Worm (Caenorhabditis elegans) whole organism, L4/young adult: ENCODE results near the gene nas-38.

Experiments used
- W03F9.2 ChIP-seq: fragments of 150-350 bp; optimal IDR thresholded peaks from 2 replicates; lab custom pipeline; 2014; ENCODE audit warnings: missing biosample characterization, missing genetic modification characterization
- dao-5 ChIP-seq: sonication (generic microtip); optimal IDR thresholded peaks from 2 replicates; lab custom pipeline; 2016; ENCODE audit warnings: missing genotype, missing genetic modification characterization, moderate library complexity, missing compliant biosample characterization
- him-1 ChIP-seq: sonication (generic microtip); optimal IDR thresholded peaks from 2 replicates; lab custom pipeline; 2016; ENCODE audit warnings: missing genotype, missing genetic modification reagents, missing genetic modification characterization, missing compliant biosample characterization

nas-38 gene

DNA sequence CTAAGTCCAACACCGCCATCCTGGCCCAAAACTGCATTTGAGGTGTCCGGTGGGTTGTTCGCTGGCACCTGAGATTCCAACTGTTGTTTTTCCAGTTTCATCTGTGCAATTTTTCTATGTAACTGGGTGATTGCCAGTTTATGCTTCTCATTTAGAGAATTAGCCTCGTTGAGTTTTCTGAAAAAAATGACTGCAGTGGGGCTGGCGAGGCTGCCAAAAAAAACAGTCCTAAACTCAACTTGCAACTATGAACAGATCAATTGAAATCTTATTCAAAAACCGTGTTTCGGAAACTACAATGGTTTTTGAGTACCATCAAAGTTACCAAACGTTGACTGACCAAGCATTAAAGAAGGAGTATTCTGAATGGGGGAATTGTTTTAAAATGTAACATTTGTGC is 4.1 kb upstream of the nas-38 start, which contains the start of gene F57C12.6:
F57C12.6 (minus strand) TSS at position 101 of the 400 bp plus-strand sequence.
- no peak for TF ChIP-seq dao-5 (tag; lab: Kevin White, UChicago)
- no peak for TF ChIP-seq him-1 (tag; lab: Kevin White, UChicago)
- no peak for TF ChIP-seq W03F9.2 (tag; lab: Kevin White, UChicago)

DNA sequence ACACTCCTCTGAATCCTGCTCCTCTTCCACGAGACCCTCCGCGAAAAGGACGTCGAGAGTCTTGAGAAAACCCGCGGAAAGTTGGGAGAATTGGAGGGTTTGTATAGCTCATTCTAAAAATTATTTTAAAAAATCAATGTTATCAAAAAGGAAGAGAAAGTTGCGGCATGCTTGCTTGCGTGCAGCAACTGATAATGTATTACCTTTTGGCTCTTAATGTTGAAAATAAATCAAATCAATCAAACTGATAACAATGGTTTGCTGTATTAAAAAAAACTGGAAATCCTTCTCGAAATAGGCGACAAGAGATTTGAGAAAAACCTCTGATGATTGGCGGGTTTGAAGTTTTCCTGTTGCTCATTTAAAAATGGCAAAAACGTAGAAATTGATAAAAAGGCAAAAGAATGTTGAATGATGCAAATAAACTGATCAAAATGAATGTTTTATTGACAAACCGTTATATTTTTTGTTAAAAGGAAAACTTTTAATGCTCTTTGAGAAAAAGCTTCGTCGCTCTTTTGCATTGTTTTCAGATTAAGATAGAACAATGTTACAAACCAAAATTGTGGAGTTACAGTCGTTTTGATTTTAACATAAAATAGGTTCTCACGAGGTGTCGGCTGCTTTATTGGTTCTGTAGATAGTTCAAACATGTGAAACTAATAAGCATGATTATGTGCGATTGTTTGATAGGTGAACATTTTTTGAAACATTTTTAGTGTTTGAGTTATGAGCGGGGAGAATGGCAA is 2.7 kb upstream of the nas-38 start:
- TF ChIP-seq dao-5 (tag; lab: Kevin White, UChicago) (no peak), him-1 (tag; lab: Kevin White, UChicago) (no peak), W03F9.2 (tag; lab: Kevin White, UChicago) (no peak)

DNA sequence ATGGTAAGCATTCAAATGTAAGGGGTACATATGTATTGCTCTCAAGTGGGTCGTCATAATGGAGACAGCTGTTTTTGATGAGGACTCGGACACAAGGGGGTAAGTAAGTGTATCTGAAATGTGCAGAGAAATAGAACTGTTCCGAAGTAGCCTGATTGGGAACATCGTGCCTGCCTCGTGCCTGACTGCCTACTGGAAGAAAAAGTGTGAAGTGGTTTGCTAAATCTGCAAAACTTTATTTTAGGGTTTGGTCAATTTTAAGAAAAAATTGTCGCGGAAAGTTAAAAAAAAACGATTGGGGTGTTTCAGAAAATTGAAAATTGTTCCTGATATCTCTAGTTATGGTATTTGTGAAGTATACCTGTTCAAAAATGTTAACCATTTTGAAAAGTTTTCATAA is 762 bp upstream of the nas-38 start, which contains the start of gene hlh-19:
hlh-19 (minus strand) TSS at position 101 of the 400 bp plus-strand sequence.
- no peak for TF ChIP-seq W03F9.2 (tag; lab: Kevin White, UChicago)
- no peak for TF ChIP-seq him-1 (tag; lab: Kevin White, UChicago)
- TF ChIP-seq dao-5 (tag; lab: Kevin White, UChicago) = no peak

DNA sequence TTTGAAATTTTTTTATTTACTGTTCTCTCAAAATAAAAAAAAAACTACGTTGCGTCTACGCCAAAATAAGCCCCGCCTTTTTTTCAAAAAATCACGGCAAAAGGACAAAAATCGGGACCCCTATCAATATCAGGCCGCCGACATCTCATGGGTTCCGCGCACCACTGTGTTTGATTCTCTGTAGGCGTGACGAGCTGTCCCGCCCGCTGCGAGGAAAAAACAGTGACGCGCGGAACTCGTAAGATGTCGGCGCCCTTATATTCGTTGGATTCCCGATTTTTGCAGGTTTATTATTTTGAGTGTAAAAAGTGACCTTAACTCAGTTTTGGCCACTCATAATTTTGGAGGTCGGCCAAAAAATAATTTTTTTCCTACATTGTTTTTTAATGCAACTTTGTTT is 13.4 kb downstream of the nas-38 start:
- TF ChIP-seq dao-5 (tag; lab: Kevin White, UChicago) (no peak), him-1 (tag; lab: Kevin White, UChicago) (no peak), W03F9.2 (tag; lab: Kevin White, UChicago) (no peak)

ce11 chrX:572601-573000 is 14.6 kb downstream of the nas-38 start, which contains the start of gene mrp-2:
mrp-2 (minus strand) TSS chrX:572701.
- TF ChIP-seq dao-5 (tag; lab: Kevin White, UChicago) (no peak), him-1 (tag; lab: Kevin White, UChicago) (no peak), W03F9.2 (tag; lab: Kevin White, UChicago) (no peak)

DNA sequence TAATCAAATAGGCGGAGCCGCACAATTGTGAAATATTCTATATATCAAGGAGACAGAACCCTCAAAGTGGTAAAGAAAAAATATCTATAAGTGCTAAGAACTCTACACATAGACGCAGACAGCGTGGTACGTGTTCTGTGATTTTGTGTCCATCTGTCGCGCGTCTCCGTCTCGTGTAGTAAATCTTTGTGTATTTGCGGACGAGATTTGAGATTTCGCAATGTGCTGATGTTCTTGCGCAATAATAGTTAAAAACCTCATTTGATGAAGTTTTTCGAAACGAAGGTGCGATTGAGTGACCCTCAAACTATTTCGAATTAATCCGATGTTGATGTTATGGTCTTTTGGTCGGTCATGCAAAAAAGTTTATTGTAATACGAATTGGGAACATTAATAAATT is 15.3 kb downstream of the nas-38 start:
- no peak for TF ChIP-seq dao-5 (tag; lab: Kevin White, UChicago)
- TF ChIP-seq W03F9.2 (tag; lab: Kevin White, UChicago) = no peak
- TF ChIP-seq him-1 (tag; lab: Kevin White, UChicago) = no peak

DNA sequence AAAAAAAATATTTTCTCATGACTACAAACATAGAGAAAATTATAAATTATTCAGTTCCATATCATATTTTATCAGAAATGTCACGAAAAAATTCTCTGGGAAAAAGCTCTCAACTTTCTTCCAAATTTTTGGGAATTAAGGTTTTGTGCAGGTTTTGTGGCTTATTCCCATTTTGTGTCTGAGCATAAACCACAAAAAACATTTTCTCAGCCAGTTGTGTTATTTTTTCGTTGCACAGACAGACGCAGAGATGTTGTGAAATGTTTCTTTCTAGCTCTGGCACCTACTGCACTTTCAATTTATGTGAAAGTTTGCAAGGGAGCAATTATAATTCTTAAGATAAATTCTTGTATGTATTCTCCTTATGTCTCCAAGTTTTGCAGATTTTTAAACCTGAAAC is 17.1 kb downstream of the nas-38 start:
- TF ChIP-seq W03F9.2 (tag; lab: Kevin White, UChicago) (no peak), him-1 (tag; lab: Kevin White, UChicago) (no peak), dao-5 (tag; lab: Kevin White, UChicago) (no peak)

DNA sequence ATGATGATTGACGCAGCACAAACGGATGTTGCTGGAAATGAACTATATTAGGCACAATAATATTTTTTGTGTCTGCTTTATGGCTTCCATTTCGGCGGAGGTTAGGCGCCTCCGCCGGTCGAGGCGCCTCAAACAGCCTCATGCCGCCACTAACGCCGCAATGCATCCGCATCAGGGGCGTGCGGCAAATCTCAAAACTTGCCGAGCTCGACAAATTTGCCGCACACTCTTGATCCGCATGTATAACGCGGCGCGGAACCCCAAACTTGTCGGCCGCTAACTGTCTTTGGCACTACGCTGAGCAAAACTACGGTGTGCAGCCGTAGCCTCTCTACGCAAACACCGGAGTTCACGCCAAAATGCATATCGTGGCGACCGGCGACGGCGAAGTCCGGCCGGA is 23.8 kb downstream of the nas-38 start:
- TF ChIP-seq dao-5 (tag; lab: Kevin White, UChicago) = no peak
- TF ChIP-seq him-1 (tag; lab: Kevin White, UChicago) = no peak
- TF ChIP-seq W03F9.2 (tag; lab: Kevin White, UChicago) = no peak

DNA sequence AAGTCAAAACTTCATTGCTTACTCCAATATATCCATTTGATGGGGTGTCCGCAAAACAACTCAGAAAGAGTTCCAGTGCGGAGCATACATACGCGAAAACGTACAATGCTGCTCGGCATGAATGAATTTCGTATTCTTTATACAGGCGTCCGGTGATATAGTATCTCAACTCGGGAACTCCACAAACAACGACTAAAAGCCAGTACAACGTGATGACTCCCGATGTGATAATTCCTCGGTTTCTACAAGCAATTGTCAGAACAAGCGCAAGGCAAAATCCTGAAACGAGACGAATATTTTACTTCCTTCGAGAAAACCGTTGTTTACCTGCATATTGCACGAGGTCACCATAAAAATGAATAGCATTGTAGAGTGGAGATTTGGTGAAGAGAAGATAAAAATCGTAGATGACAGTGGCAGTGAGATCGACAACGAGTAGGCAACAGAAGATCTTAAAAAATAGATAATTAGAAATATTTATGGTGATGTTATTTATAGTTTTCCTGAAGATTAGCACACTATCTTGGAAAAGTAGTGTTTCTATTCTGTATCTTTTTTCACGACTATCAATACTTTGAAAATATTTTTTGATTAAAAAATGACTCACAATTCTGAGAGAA is 27.8 kb downstream of the nas-38 start:
- no peak for TF ChIP-seq dao-5 (tag; lab: Kevin White, UChicago)
- TF ChIP-seq W03F9.2 (tag; lab: Kevin White, UChicago) = no peak
- TF ChIP-seq him-1 (tag; lab: Kevin White, UChicago) = no peak

- TF ChIP-seq him-1 (tag; lab: Kevin White, UChicago) = no peak
- TF ChIP-seq W03F9.2 (tag; lab: Kevin White, UChicago) = no peak
- no peak for TF ChIP-seq dao-5 (tag; lab: Kevin White, UChicago)
Measured at ce11 chrX:587798-588197, 29.8 kb downstream of the nas-38 start, which contains the start of gene mrp-1. mrp-1 (minus strand) TSS chrX:587898.

DNA sequence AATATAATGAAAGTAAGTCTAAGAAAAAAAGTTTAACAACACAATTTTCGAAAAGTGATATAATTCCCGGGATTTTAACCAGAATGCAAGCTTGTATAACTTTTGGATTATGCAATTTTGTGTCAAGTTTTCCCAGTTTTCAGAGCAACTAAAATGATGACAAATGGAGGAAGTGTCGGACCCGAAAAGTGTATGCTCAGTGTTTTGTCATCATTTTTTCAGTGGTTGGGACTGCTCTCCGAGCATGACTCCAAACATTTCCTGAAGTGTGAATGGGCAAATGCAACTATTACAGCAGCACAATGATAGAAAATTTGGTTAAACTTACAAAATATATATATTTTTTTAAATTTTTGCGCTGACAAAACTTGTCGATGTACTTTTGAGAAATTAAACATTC is 33.1 kb downstream of the nas-38 start:
- TF ChIP-seq W03F9.2 (tag; lab: Kevin White, UChicago) = no peak
- TF ChIP-seq him-1 (tag; lab: Kevin White, UChicago) = no peak
- no peak for TF ChIP-seq dao-5 (tag; lab: Kevin White, UChicago)

DNA sequence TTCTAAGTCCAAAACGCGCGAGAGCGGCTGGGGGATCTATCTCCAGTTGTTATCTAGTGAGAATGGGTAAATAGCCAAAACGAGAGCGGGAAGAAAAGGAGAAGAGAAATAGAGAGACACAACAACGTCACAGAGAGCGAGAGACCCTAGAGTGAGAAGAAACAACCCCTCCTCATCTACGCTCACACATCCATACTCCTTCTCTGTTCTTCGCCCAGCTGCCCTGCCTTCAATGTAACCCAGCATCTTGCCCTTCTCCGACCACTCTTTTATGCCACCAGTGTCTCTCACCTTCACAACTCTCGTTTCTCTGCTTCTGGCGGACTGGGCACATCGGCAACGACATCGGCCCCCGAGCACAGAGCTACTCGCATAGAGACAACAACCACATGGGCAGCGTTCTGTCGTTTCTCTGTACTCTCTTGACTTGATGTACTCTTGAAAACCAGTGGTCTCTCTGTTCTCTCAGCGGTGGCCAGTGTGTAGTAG is 35.3 kb downstream of the nas-38 start:
- TF ChIP-seq dao-5 (tag; lab: Kevin White, UChicago) (no peak), W03F9.2 (tag; lab: Kevin White, UChicago) (peak; percentile 59), him-1 (tag; lab: Kevin White, UChicago) (peak; percentile 75)

DNA sequence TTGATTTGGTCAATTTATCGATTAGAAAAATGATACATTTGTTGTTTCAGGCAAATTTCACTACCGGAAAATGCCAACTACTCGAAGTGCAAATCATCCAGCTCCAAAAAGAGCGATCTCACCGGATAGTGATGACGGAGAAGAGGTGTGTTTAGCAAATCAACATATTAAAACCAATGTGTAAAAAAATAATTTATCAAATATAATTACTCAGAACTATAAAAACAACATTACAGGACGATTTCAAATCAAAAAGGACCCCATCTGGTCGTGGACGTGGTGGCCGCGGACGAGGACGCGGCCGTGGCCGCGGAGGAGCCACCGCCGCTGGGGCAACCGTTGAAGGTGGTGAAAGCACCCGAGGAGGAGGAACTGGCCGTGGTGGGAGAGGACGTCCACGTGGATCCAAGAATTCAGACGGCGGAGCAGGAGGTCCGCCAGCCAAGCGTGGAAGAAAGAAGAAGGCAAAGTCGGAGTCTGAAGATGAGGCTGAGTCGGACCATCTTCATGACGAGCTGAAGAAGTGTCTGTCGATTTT is 36.0 kb downstream of the nas-38 start, which contains the start of gene F13C5.2:
F13C5.2 (plus strand) TSS at position 51 of the 538 bp plus-strand sequence.
- TF ChIP-seq dao-5 (tag; lab: Kevin White, UChicago) (no peak), him-1 (tag; lab: Kevin White, UChicago) (no peak), W03F9.2 (tag; lab: Kevin White, UChicago) (no peak)
